Worm (Caenorhabditis elegans) whole organism, midembryonic: Measurements from ENCODE around the gene aat-3.

Experiments used
- T22C8.4 ChIP-seq: fragments of 200-800 bp; sonication (Bioruptor generic); IDR thresholded peaks from 2 replicates; pipeline ENCODE4 v1.3.6; 2022; ENCODE audit warnings: missing genetic modification characterization, missing compliant biosample characterization
- cog-1 ChIP-seq: sonication (generic microtip); optimal IDR thresholded peaks from 2 replicates; lab custom pipeline; 2016; ENCODE audit warnings: missing genetic modification characterization, missing compliant biosample characterization
- flt-1 ChIP-seq: fragments of 200-800 bp; sonication (Bioruptor generic); IDR thresholded peaks from 2 replicates; pipeline ENCODE4 v1.3.6; 2022; ENCODE audit warnings: missing genetic modification characterization, missing compliant biosample characterization
- klf-2 ChIP-seq: fragments of 200-800 bp; sonication (Bioruptor generic); conservative IDR thresholded peaks from 2 replicates; pipeline ENCODE4 v1.3.6; 2022; ENCODE audit warnings: missing genetic modification reagents, missing genetic modification characterization, missing compliant biosample characterization
- ref-1 ChIP-seq: fragments of 200-800 bp; sonication (Bioruptor generic); conservative IDR thresholded peaks from 2 replicates; pipeline ENCODE4 v1.3.6; 2022; ENCODE audit warnings: missing genetic modification reagents, missing genetic modification characterization, missing compliant biosample characterization
- tab-1 ChIP-seq: fragments of 200-800 bp; sonication (Bioruptor generic); IDR thresholded peaks from 2 replicates; pipeline ENCODE4 v1.3.6; 2022; ENCODE audit warnings: missing genetic modification characterization, missing compliant biosample characterization
- ztf-23 ChIP-seq: fragments of 200-800 bp; sonication (Bioruptor generic); IDR thresholded peaks from 2 replicates; pipeline ENCODE4 v1.3.6; 2022; ENCODE audit warnings: missing genetic modification reagents, missing genetic modification characterization, missing compliant biosample characterization
- ztf-29 ChIP-seq: fragments of 200-800 bp; sonication (Bioruptor generic); IDR thresholded peaks from 2 replicates; pipeline ENCODE4 v1.3.6; 2022; ENCODE audit warnings: missing genetic modification reagents, missing genetic modification characterization, missing compliant biosample characterization

ce11 chrX:2526078-2526477, 26.0 kb upstream of the aat-3 start:
- no peak for TF ChIP-seq ztf-23 (GFP tag; lab: Robert Waterston, UW)
- TF ChIP-seq T22C8.4 (GFP tag; lab: Robert Waterston, UW): no peak
- no peak for TF ChIP-seq ztf-29 (GFP tag; lab: Robert Waterston, UW)
- no peak for TF ChIP-seq tab-1
- no peak for TF ChIP-seq ref-1 (GFP tag; lab: Robert Waterston, UW)
- TF ChIP-seq flt-1 (GFP tag; lab: Robert Waterston, UW): no peak
- no peak for TF ChIP-seq cog-1
- TF ChIP-seq klf-2: no peak
